Worm (Caenorhabditis elegans) whole organism, young adult: ENCODE results near the gene T28D6.3.

Experiments
- Y53F4B.3 ChIP-seq: fragments of 200-800 bp; sonication (Bioruptor generic); IDR thresholded peaks from 2 replicates; pipeline ENCODE4 v1.3.6; 2022; ENCODE audit warnings: missing genetic modification reagents, missing genetic modification characterization, missing compliant biosample characterization
- attf-6 ChIP-seq: fragments of 200-800 bp; sonication (Bioruptor generic); IDR thresholded peaks from 2 replicates; pipeline ENCODE4 v1.3.6; 2022; ENCODE audit warnings: missing genetic modification reagents, missing genetic modification characterization, missing compliant biosample characterization
- snpc-4 ChIP-seq, 5 experiments: fragments of 150-350 bp in 1 of 5; sonication (generic microtip) in 4 of 5; optimal IDR thresholded peaks; 2 replicates each; lab custom pipeline; 2014 to 2018; ENCODE audit warnings: missing genetic modification characterization in 5 of 5, missing biosample characterization in 3 of 5, antibody characterized with exemption in 2 of 5, mild to moderate bottlenecking in 2 of 5, missing compliant biosample characterization in 2 of 5, missing genotype in 2 of 5, moderate library complexity in 2 of 5, missing genetic modification reagents in 1 of 5

- TF ChIP-seq snpc-4 (GFP tag; optimal IDR thresholded peaks at IDR 0.05; lab: Kevin White, UChicago) (no peak), snpc-4 (tag; optimal IDR thresholded peaks at IDR 0.05; lab: Kevin White, UChicago) (no peak), Y53F4B.3 (GFP tag; lab: Robert Waterston, UW) (no peak), attf-6 (GFP tag; lab: Robert Waterston, UW) (no peak)
Observed at ce11 chrIII:11380555-11380954, 14.0 kb downstream of the T28D6.3 start.
